Worm (Caenorhabditis elegans) whole organism, L1 larva: ENCODE data around the gene acp-3.
A peak's percentile ranks its signal among the peaks of the same experiment; 100 is the strongest.

Experiments
- C04F5.9 ChIP-seq: sonication (generic microtip); optimal IDR thresholded peaks from 2 replicates; lab custom pipeline; 2016; ENCODE audit warnings: missing genetic modification characterization, missing compliant biosample characterization
- F16B12.6 ChIP-seq: fragments of 150-350 bp; optimal IDR thresholded peaks from 2 replicates; lab custom pipeline; 2014; ENCODE audit warnings: missing biosample characterization, missing genetic modification characterization
- alr-1 ChIP-seq: fragments of 200-800 bp; sonication (Bioruptor generic); optimal IDR thresholded peaks from 2 replicates; lab custom pipeline; 2018; ENCODE audit warnings: borderline replicate concordance, mild to moderate bottlenecking, missing genetic modification characterization, missing compliant biosample characterization
- aly-2 ChIP-seq: fragments of 150-350 bp; optimal IDR thresholded peaks from 2 replicates; lab custom pipeline; 2014; ENCODE audit warnings: missing biosample characterization, missing genetic modification characterization
- ama-1 ChIP-seq: fragments of 150-350 bp; optimal IDR thresholded peaks from 2 replicates; lab custom pipeline; 2014
- blmp-1 ChIP-seq: fragments of 150-350 bp; optimal IDR thresholded peaks from 2 replicates; lab custom pipeline; 2014; ENCODE audit warnings: missing biosample characterization, missing genetic modification characterization
- ceh-8 ChIP-seq: fragments of 200-800 bp; sonication (Bioruptor generic); optimal IDR thresholded peaks from 2 replicates; lab custom pipeline; 2018; ENCODE audit warnings: mild to moderate bottlenecking, missing genetic modification characterization, moderate library complexity, missing compliant biosample characterization
- efl-3 ChIP-seq: fragments of 200-800 bp; sonication (Bioruptor generic); optimal IDR thresholded peaks from 2 replicates; lab custom pipeline; 2018; ENCODE audit warnings: mild to moderate bottlenecking, missing genetic modification characterization, missing compliant biosample characterization
- egl-13 ChIP-seq: sonication (generic microtip); optimal IDR thresholded peaks from 2 replicates; lab custom pipeline; 2016; ENCODE audit warnings: missing genotype, missing genetic modification reagents, missing genetic modification characterization, missing compliant biosample characterization
- egl-27 ChIP-seq, 2 experiments: fragments of 150-350 bp in 1 of 2; sonication (generic microtip); optimal IDR thresholded peaks; 3 replicates each; lab custom pipeline; 2017 to 2018; ENCODE audit warnings: missing biosample characterization in 2 of 2, missing genetic modification characterization in 2 of 2, missing genetic modification reagents in 2 of 2
- elt-3 ChIP-seq, 6 experiments: fragments of 150-350 bp in 1 of 6; sonication (generic microtip); optimal IDR thresholded peaks; 2 replicates each; lab custom pipeline; 2017 to 2018; ENCODE audit warnings: missing biosample characterization in 6 of 6, missing genetic modification characterization in 6 of 6, inconsistent platforms in 1 of 6
- grh-1 ChIP-seq: fragments of 200-800 bp; sonication (Bioruptor generic); IDR thresholded peaks from 2 replicates; pipeline ENCODE4 v1.3.6; 2022; ENCODE audit warnings: missing genetic modification reagents, missing genetic modification characterization, missing compliant biosample characterization
- hlh-4 ChIP-seq: sonication (generic microtip); optimal IDR thresholded peaks from 2 replicates; lab custom pipeline; 2016; ENCODE audit warnings: mild to moderate bottlenecking, missing genetic modification characterization, missing compliant biosample characterization
- hpl-2 ChIP-seq: fragments of 150-350 bp; optimal IDR thresholded peaks from 2 replicates; lab custom pipeline; 2014; ENCODE audit warnings: missing biosample characterization, missing genetic modification reagents, missing genetic modification characterization
- jun-1 ChIP-seq: fragments of 150-350 bp; optimal IDR thresholded peaks from 2 replicates; lab custom pipeline; 2014; ENCODE audit warnings: missing biosample characterization, missing genetic modification reagents, missing genetic modification characterization
- lin-14 ChIP-seq: fragments of 200-800 bp; sonication (Bioruptor generic); optimal IDR thresholded peaks from 2 replicates; lab custom pipeline; 2018; ENCODE audit warnings: mild to moderate bottlenecking, missing genetic modification characterization, moderate library complexity, missing compliant biosample characterization
- lin-35 ChIP-seq, 2 experiments: fragments of 150-350 bp; optimal IDR thresholded peaks; 2 replicates each; lab custom pipeline; 2014; ENCODE audit warnings: missing biosample characterization in 2 of 2, missing genetic modification characterization in 2 of 2, missing genetic modification reagents in 2 of 2
- lir-3 ChIP-seq: sonication (generic microtip); optimal IDR thresholded peaks from 2 replicates; lab custom pipeline; 2016; ENCODE audit warnings: mild to moderate bottlenecking, missing genetic modification characterization, moderate library complexity, missing compliant biosample characterization; ENCODE audit not compliant: poor library complexity
- lsy-2 ChIP-seq, 2 experiments: fragments of 150-350 bp; optimal IDR thresholded peaks; 2 replicates each; lab custom pipeline; 2014; ENCODE audit warnings: missing biosample characterization in 2 of 2, missing genetic modification characterization in 2 of 2
- mef-2 ChIP-seq: fragments of 150-350 bp; optimal IDR thresholded peaks from 2 replicates; lab custom pipeline; 2014; ENCODE audit warnings: missing biosample characterization, missing genetic modification characterization
- nhr-20 ChIP-seq: sonication (generic microtip); optimal IDR thresholded peaks from 2 replicates; lab custom pipeline; 2016; ENCODE audit warnings: mild to moderate bottlenecking, missing genetic modification characterization, missing compliant biosample characterization
- nhr-237 ChIP-seq: fragments of 150-350 bp; optimal IDR thresholded peaks from 2 replicates; lab custom pipeline; 2014; ENCODE audit warnings: missing biosample characterization, missing genetic modification characterization
- nhr-47 ChIP-seq: sonication (generic microtip); optimal IDR thresholded peaks from 2 replicates; lab custom pipeline; 2016; ENCODE audit warnings: mild to moderate bottlenecking, missing genetic modification characterization, moderate library complexity, missing compliant biosample characterization
- nhr-71 ChIP-seq: sonication (generic microtip); optimal IDR thresholded peaks from 2 replicates; lab custom pipeline; 2016; ENCODE audit warnings: mild to moderate bottlenecking, missing genetic modification characterization, moderate library complexity, missing compliant biosample characterization
- nhr-85 ChIP-seq: sonication (generic microtip); peaks from one replicate; lab custom pipeline; 2016; ENCODE audit warnings: missing genetic modification characterization, inconsistent platforms, missing compliant biosample characterization
- pag-3 ChIP-seq: sonication (generic microtip); optimal IDR thresholded peaks from 2 replicates; lab custom pipeline; 2017; ENCODE audit warnings: missing genetic modification characterization, mild to moderate bottlenecking, missing compliant biosample characterization, antibody characterized with exemption, borderline replicate concordance; ENCODE audit not compliant: insufficient read depth
- pax-3 ChIP-seq: fragments of 200-800 bp; sonication (Bioruptor generic); optimal IDR thresholded peaks from 2 replicates; lab custom pipeline; 2018; ENCODE audit warnings: mild to moderate bottlenecking, missing genetic modification characterization, moderate library complexity, missing compliant biosample characterization
- rnt-1 ChIP-seq: sonication (generic microtip); optimal IDR thresholded peaks from 2 replicates; lab custom pipeline; 2016; ENCODE audit warnings: mild to moderate bottlenecking, missing genetic modification characterization, moderate library complexity, missing compliant biosample characterization
- skn-1 ChIP-seq: fragments of 150-350 bp; optimal IDR thresholded peaks from 2 replicates; lab custom pipeline; 2014; ENCODE audit warnings: missing biosample characterization, missing genetic modification characterization
- snu-23 ChIP-seq: sonication (generic microtip); optimal IDR thresholded peaks from 2 replicates; lab custom pipeline; 2016; ENCODE audit warnings: missing genetic modification characterization, missing compliant biosample characterization
- sox-4 ChIP-seq: sonication (generic microtip); optimal IDR thresholded peaks from 2 replicates; lab custom pipeline; 2016; ENCODE audit warnings: missing genetic modification characterization, missing compliant biosample characterization
- sup-37 ChIP-seq: fragments of 200-800 bp; sonication (Bioruptor generic); optimal IDR thresholded peaks from 2 replicates; lab custom pipeline; 2018; ENCODE audit warnings: mild to moderate bottlenecking, missing genetic modification characterization, missing compliant biosample characterization
- tbx-2 ChIP-seq: sonication (generic microtip); optimal IDR thresholded peaks from 2 replicates; lab custom pipeline; 2016; ENCODE audit warnings: missing genetic modification characterization, missing compliant biosample characterization
- unc-130 ChIP-seq: fragments of 150-350 bp; optimal IDR thresholded peaks from 2 replicates; lab custom pipeline; 2017; ENCODE audit warnings: missing biosample characterization, missing genetic modification characterization, inconsistent platforms
- unc-30 ChIP-seq: sonication (generic microtip); optimal IDR thresholded peaks from 2 replicates; lab custom pipeline; 2017; ENCODE audit warnings: missing biosample characterization, missing genetic modification characterization
- unc-62 ChIP-seq: fragments of 150-350 bp; optimal IDR thresholded peaks from 2 replicates; lab custom pipeline; 2014; ENCODE audit warnings: missing biosample characterization, missing genetic modification reagents, missing genetic modification characterization
- xbp-1 ChIP-seq: sonication (generic microtip); optimal IDR thresholded peaks from 2 replicates; lab custom pipeline; 2016; ENCODE audit warnings: missing genetic modification characterization, missing compliant biosample characterization

The acp-3 gene

DNA sequence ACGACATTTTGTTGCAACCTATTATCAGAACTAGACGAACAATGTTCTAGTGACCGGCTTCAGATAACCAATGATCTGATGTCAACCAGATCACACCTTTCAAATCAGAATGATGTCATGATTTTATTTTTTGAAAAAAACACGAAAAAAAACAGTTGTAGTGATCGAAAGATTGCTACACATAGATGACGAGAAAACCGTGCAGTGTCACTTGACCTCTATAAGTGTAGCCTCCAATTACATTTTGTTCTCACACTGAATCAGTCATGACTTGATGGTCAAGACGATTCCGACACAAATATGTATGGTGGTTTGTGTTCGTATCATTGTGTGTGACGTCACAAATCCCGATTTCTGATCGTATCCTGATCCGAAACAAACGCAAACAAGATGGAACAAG, 3.2 kb upstream of the acp-3 start:
- peak; percentile 17 for TF ChIP-seq blmp-1 (tag; lab: Kevin White, UChicago)
- peak; percentile 88 for TF ChIP-seq nhr-85 (tag; lab: Kevin White, UChicago)
- peak; percentile 55 for TF ChIP-seq nhr-20 (tag; lab: Kevin White, UChicago)
- peak; percentile 2 for TF ChIP-seq ama-1 (lab: Kevin White, UChicago)
- TF ChIP-seq grh-1: no peak
- TF ChIP-seq lin-35 (GFP tag; optimal IDR thresholded peaks at IDR 0.05; lab: Kevin White, UChicago): peak in 1 of 2 experiments; percentile 5
- no peak for TF ChIP-seq hlh-4
- no peak for TF ChIP-seq aly-2 (tag; lab: Kevin White, UChicago)
- no peak for TF ChIP-seq pag-3 (tag; lab: Kevin White, UChicago)
- peak; percentile 8 for TF ChIP-seq lin-14 (GFP tag; lab: Kevin White, UChicago)
- TF ChIP-seq nhr-71: peak; percentile 20

DNA sequence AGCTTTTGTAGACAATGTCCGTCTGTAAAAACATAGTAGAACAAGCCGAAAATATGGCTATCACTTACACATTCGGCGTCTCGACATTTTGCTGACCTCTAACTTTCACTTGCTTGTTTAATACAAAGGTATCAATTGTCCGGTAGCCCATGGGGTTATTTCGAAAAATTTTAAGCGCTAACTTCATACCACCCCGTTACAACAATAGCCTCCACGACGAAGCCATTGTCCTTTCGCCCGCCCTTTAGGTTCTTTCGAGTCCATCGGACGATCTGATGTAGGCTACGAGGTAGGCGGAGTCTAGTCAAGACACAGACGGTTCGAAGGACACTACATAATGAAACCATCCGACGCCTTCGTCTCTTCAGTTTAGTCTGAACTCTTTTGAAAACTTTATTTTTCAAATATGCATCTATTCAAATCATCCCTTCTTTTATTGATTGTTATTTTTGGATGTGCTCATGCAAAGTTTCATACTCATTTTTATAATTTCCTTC, 1.9 kb upstream of the acp-3 start, which contains the start of gene lips-10:
TSS of gene lips-10 (plus strand) at position 378 of the 497 bp plus-strand sequence.
- TF ChIP-seq efl-3 (GFP tag; lab: Kevin White, UChicago) (no peak), F16B12.6 (tag; lab: Kevin White, UChicago) (no peak), unc-30 (no peak), sox-4 (no peak), nhr-20 (tag; lab: Kevin White, UChicago) (no peak), egl-27 (tag; optimal IDR thresholded peaks at IDR 0.05; lab: Kevin White, UChicago) (no peak), C04F5.9 (tag; lab: Kevin White, UChicago) (no peak), alr-1 (no peak), xbp-1 (tag; lab: Kevin White, UChicago) (no peak), snu-23 (GFP tag; lab: Kevin White, UChicago) (no peak), elt-3 (tag; optimal IDR thresholded peaks at IDR 0.05; lab: Kevin White, UChicago) (peak in 1 of 6 experiments; percentile 22), lir-3 (tag; lab: Kevin White, UChicago) (no peak), rnt-1 (tag; lab: Kevin White, UChicago) (no peak), pax-3 (tag; lab: Kevin White, UChicago) (no peak), lsy-2 (tag; optimal IDR thresholded peaks at IDR 0.05; lab: Kevin White, UChicago) (no peak), unc-62 (GFP tag; lab: Kevin White, UChicago) (no peak), ceh-8 (no peak), nhr-85 (tag; lab: Kevin White, UChicago) (peak; percentile 71), mef-2 (no peak), jun-1 (tag; lab: Kevin White, UChicago) (no peak), nhr-47 (tag; lab: Kevin White, UChicago) (no peak), skn-1 (tag; lab: Kevin White, UChicago) (no peak), blmp-1 (tag; lab: Kevin White, UChicago) (peak; percentile 49)
- TF ChIP-seq, all 84 proteins: peak for 3

DNA sequence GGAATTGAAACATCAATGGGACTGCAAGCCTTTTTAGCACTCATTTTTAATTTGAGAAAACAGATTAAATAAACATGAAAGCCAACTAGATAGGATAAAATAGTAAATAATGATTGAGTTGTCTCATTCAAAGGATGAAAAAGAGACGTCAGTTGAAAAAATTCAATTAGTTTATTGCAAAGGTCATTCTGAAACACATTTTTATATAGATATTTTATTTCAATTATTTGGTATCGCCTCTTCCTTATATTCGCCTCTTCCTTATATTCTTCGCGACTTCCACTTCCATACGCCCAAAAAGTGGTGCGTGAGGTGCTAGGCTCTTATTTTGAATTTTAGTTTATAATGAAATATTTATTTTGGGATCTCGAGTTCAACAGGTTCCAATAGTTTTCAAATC, 1.9 kb downstream of the acp-3 start, which contains the start of gene acp-4:
TSS of gene acp-4 (minus strand) at position 101 of the 400 bp plus-strand sequence.
- no peak for TF ChIP-seq hpl-2 (GFP tag; lab: Kevin White, UChicago)
- TF ChIP-seq sup-37 (GFP tag; lab: Kevin White, UChicago): no peak
- TF ChIP-seq, all 84 proteins: peak for 0

DNA sequence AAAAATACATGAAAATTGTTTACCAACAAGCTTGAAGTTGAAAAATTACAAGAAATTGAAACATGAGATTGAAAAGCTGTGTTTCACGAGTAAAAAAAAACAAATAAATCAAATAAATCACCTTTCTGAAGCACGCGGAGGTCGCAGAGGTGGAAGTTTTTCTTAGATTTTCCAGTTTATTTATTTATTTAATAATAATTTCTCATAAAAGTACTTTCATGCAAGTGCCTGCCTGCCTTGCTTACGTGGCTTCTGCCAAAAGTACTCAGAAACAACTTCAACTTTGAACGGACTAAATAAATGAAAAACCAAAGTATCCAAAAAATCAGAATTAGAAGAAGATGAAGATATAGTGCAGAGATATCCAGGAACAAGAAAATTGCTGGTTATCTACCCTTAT, 5.0 kb downstream of the acp-3 start, which contains the start of gene acp-2:
TSS of gene acp-2 (minus strand) at position 101 of the 400 bp plus-strand sequence.
- TF ChIP-seq egl-13: no peak
- TF ChIP-seq mef-2: no peak
- no peak for TF ChIP-seq nhr-237 (tag; lab: Kevin White, UChicago)
- no peak for TF ChIP-seq unc-130
- no peak for TF ChIP-seq nhr-85 (tag; lab: Kevin White, UChicago)
- TF ChIP-seq xbp-1 (tag; lab: Kevin White, UChicago): no peak
- no peak for TF ChIP-seq tbx-2 (tag; lab: Kevin White, UChicago)
